Worm (Caenorhabditis elegans) whole organism, L4 larva: ENCODE results near the gene F49C12.15.

Experiments used
- ZK337.2 ChIP-seq: fragments of 200-800 bp; sonication (Bioruptor generic); IDR thresholded peaks from 2 replicates; pipeline ENCODE4 v1.3.6; 2022; ENCODE audit warnings: missing genetic modification reagents, missing genetic modification characterization, missing compliant biosample characterization
- ceh-62 ChIP-seq: sonication (generic microtip); optimal IDR thresholded peaks from 2 replicates; lab custom pipeline; 2017; ENCODE audit warnings: missing biosample characterization, missing genetic modification characterization
- ceh-82 ChIP-seq: sonication (generic microtip); optimal IDR thresholded peaks from 2 replicates; lab custom pipeline; 2017; ENCODE audit warnings: missing biosample characterization, missing genetic modification characterization
- ces-1 ChIP-seq: fragments of 150-350 bp; sonication (generic microtip); optimal IDR thresholded peaks from 4 replicates; lab custom pipeline; 2014; ENCODE audit warnings: missing biosample characterization, missing genetic modification reagents, missing genetic modification characterization
- dve-1 ChIP-seq: sonication (generic microtip); optimal IDR thresholded peaks from 2 replicates; lab custom pipeline; 2017; ENCODE audit warnings: antibody characterized with exemption, mild to moderate bottlenecking, missing genetic modification characterization, missing compliant biosample characterization; ENCODE audit not compliant: insufficient read depth
- egl-27 ChIP-seq: sonication (generic microtip); optimal IDR thresholded peaks from 3 replicates; lab custom pipeline; 2017; ENCODE audit warnings: missing biosample characterization, missing genetic modification reagents, missing genetic modification characterization
- egl-43 ChIP-seq: fragments of 200-800 bp; sonication (Bioruptor generic); IDR thresholded peaks from 2 replicates; pipeline ENCODE4 v1.3.6; 2022; ENCODE audit warnings: missing genetic modification reagents, missing genetic modification characterization, missing compliant biosample characterization
- fkh-10 ChIP-seq: fragments of 150-350 bp; optimal IDR thresholded peaks from 2 replicates; lab custom pipeline; 2014; ENCODE audit warnings: missing biosample characterization, missing genetic modification reagents, missing genetic modification characterization
- lin-15B ChIP-seq: fragments of 150-350 bp; sonication (generic microtip); optimal IDR thresholded peaks from 3 replicates; lab custom pipeline; 2014; ENCODE audit warnings: missing biosample characterization, missing genetic modification characterization
- spr-1 ChIP-seq: sonication (generic microtip); optimal IDR thresholded peaks from 2 replicates; lab custom pipeline; 2016; ENCODE audit warnings: mild to moderate bottlenecking, missing genetic modification characterization, missing compliant biosample characterization
- unc-39 ChIP-seq: sonication (generic microtip); optimal IDR thresholded peaks from 2 replicates; lab custom pipeline; 2017; ENCODE audit warnings: missing biosample characterization, missing genetic modification characterization

DNA sequence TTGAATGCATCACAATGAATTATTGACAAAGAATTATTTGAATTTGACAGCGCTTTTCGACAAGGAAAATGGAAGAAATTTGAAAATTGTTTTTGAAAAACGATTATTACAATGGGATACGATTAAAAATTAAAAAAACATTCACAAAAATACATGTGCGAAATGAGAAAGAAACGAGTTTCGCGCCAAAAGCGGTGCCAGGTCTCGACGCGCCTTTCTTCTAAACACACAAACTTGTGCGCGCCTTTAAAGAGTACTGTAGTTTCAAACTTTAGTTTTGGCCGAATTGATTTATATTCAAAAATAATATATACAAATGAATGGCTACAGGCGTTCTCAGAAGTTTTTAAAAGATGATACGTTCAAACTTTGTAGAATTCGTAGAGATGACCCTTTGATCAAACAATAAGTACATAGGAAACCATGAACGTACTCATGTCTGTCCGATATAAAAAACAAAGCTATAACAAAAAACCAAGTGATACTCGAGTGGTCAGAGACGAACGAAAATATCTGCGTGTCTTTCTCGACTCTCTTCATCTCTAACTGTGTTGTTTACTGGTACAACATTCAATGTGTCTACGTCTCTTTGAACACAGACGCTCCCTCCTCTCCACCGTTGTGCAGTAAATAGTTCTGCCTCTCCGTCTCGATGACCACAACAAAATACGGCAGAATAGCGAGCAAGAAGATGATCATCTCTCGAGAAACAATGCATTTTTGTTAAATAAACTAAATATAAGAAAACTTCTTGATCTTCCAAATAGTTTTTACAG is 43.8 kb downstream of the F49C12.15 start:
- TF ChIP-seq egl-43 (GFP tag; lab: Robert Waterston, UW) (no peak), ZK337.2 (GFP tag; lab: Robert Waterston, UW) (no peak), ceh-82 (tag; lab: Kevin White, UChicago) (no peak), spr-1 (no peak), fkh-10 (peak; percentile 17), egl-27 (tag; lab: Kevin White, UChicago) (no peak), ces-1 (GFP tag; lab: Kevin White, UChicago) (no peak), dve-1 (tag; lab: Kevin White, UChicago) (peak; percentile 58), lin-15B (tag; lab: Kevin White, UChicago) (no peak), unc-39 (tag; lab: Kevin White, UChicago) (no peak), ceh-62 (tag; lab: Kevin White, UChicago) (no peak)
